Fruit fly (Drosophila melanogaster) whole organism, wandering third instar larva: ENCODE measurements around the gene spir.

ENCODE experiments used
- Abd-B ChIP-seq: fragments of >200 bp; optimal IDR thresholded peaks from 2 replicates; lab custom pipeline; 2017; ENCODE audit warnings: missing biosample characterization, missing genetic modification characterization
- CG9705 ChIP-seq: fragments of 200-800 bp; sonication (Bioruptor generic); optimal IDR thresholded peaks from 2 replicates; lab custom pipeline; 2018; ENCODE audit warnings: missing biosample characterization, mild to moderate bottlenecking, missing genetic modification characterization
- CrebA ChIP-seq: fragments of 200-800 bp; sonication (Bioruptor generic); optimal IDR thresholded peaks from 2 replicates; lab custom pipeline; 2016; ENCODE audit warnings: missing biosample characterization, mild to moderate bottlenecking, missing genetic modification characterization, borderline replicate concordance
- Dif ChIP-seq: fragments of 200-275, 200-300 bp; sonication (Bioruptor generic); optimal IDR thresholded peaks from 2 replicates; lab custom pipeline; 2018; ENCODE audit warnings: missing biosample characterization, missing genetic modification characterization; ENCODE audit not compliant: partially characterized antibody
- GATAd ChIP-seq: sonication (Bioruptor generic); optimal IDR thresholded peaks from 2 replicates; lab custom pipeline; 2016; ENCODE audit warnings: missing biosample characterization, missing genetic modification characterization
- HLH106 ChIP-seq: fragments of 200-800 bp; optimal IDR thresholded peaks from 3 replicates; lab custom pipeline; 2019; ENCODE audit warnings: missing biosample characterization, mild to moderate bottlenecking, missing genetic modification characterization, moderate library complexity
- Hnf4 ChIP-seq: fragments of 200-800 bp; sonication (Bioruptor generic); optimal IDR thresholded peaks from 2 replicates; lab custom pipeline; 2016; ENCODE audit warnings: missing biosample characterization, mild to moderate bottlenecking, missing genetic modification characterization
- Hr78 ChIP-seq: fragments of >200 bp; optimal IDR thresholded peaks from 2 replicates; lab custom pipeline; 2017; ENCODE audit warnings: missing biosample characterization, missing genetic modification characterization
- Hr83 ChIP-seq: fragments of 200-300 bp; sonication (Bioruptor generic); optimal IDR thresholded peaks from 2 replicates; lab custom pipeline; 2016; ENCODE audit warnings: missing biosample characterization, mild to moderate bottlenecking, missing genetic modification characterization, moderate library complexity; ENCODE audit not compliant: poor library complexity, severe bottlenecking
- Jra ChIP-seq: sonication (Bioruptor generic); optimal IDR thresholded peaks from 2 replicates; lab custom pipeline; 2016; ENCODE audit warnings: missing biosample characterization, missing genetic modification characterization
- Mio ChIP-seq: sonication (Bioruptor generic); optimal IDR thresholded peaks from 2 replicates; lab custom pipeline; 2016; ENCODE audit warnings: missing biosample characterization, missing genetic modification characterization
- Myc ChIP-seq: fragments of >200 bp; optimal IDR thresholded peaks from 2 replicates; lab custom pipeline; 2017
- N ChIP-seq: fragments of >200 bp; optimal IDR thresholded peaks from 2 replicates; lab custom pipeline; 2018; ENCODE audit warnings: missing biosample characterization, missing external identifiers, missing genetic modification characterization
- OdsH ChIP-seq: fragments of 200-800 bp; sonication (Bioruptor generic); optimal IDR thresholded peaks from 2 replicates; lab custom pipeline; 2016; ENCODE audit warnings: missing biosample characterization, mild to moderate bottlenecking, missing genetic modification characterization
- Rel ChIP-seq, 2 experiments: fragments of 200-800 bp; sonication (Bioruptor generic) in 1 of 2; optimal IDR thresholded peaks; 2 replicates in 1 of 2; 3 replicates in 1 of 2; lab custom pipeline; 2016 to 2019; ENCODE audit warnings: mild to moderate bottlenecking in 2 of 2, missing biosample characterization in 2 of 2, missing genetic modification characterization in 2 of 2, moderate library complexity in 1 of 2
- Sp1 ChIP-seq: fragments of 200-800 bp; sonication (Bioruptor generic); optimal IDR thresholded peaks from 3 replicates; lab custom pipeline; 2019; ENCODE audit warnings: missing biosample characterization, mild to moderate bottlenecking, missing genetic modification characterization, moderate library complexity
- Vsx2 ChIP-seq: fragments of 200-300, 225-300 bp; sonication (Bioruptor generic); optimal IDR thresholded peaks from 2 replicates; lab custom pipeline; 2018; ENCODE audit warnings: missing biosample characterization, missing genetic modification characterization; ENCODE audit not compliant: partially characterized antibody
- brk ChIP-seq: fragments of 200-800 bp; sonication (Bioruptor generic); optimal IDR thresholded peaks from 2 replicates; lab custom pipeline; 2016; ENCODE audit warnings: missing biosample characterization, mild to moderate bottlenecking, missing genetic modification characterization
- dsf ChIP-seq: sonication (Bioruptor generic); optimal IDR thresholded peaks from 2 replicates; lab custom pipeline; 2016; ENCODE audit warnings: missing biosample characterization, missing genetic modification characterization, borderline replicate concordance
- ey ChIP-seq: fragments of 200-800 bp; sonication (Bioruptor generic); optimal IDR thresholded peaks from 2 replicates; lab custom pipeline; 2016; ENCODE audit warnings: missing biosample characterization, missing genetic modification characterization
- foxo ChIP-seq, 2 experiments: fragments of 200-800 bp; sonication (Bioruptor generic); optimal IDR thresholded peaks; 2 replicates in 1 of 2; 3 replicates in 1 of 2; lab custom pipeline; 2016 to 2017; ENCODE audit warnings: missing biosample characterization in 2 of 2, missing genetic modification characterization in 2 of 2
- fru ChIP-seq: fragments of 200-800 bp; sonication (Bioruptor generic); optimal IDR thresholded peaks from 3 replicates; lab custom pipeline; 2016; ENCODE audit warnings: missing biosample characterization, mild to moderate bottlenecking, missing genetic modification characterization
- h ChIP-seq: fragments of 200-800 bp; sonication (Bioruptor generic); optimal IDR thresholded peaks from 3 replicates; lab custom pipeline; 2016; ENCODE audit warnings: missing biosample characterization, mild to moderate bottlenecking, missing genetic modification characterization
- jim ChIP-seq: fragments of 175-275, 200-325 bp; sonication (Bioruptor generic); optimal IDR thresholded peaks from 2 replicates; lab custom pipeline; 2016; ENCODE audit warnings: missing biosample characterization, mild to moderate bottlenecking, missing genetic modification characterization
- lola ChIP-seq: fragments of >200 bp; optimal IDR thresholded peaks from 2 replicates; lab custom pipeline; 2017; ENCODE audit warnings: missing biosample characterization, missing genetic modification characterization
- pan ChIP-seq: fragments of >200 bp; optimal IDR thresholded peaks from 2 replicates; lab custom pipeline; 2017
- psq ChIP-seq: fragments of 200-800 bp; sonication (Bioruptor generic); optimal IDR thresholded peaks from 3 replicates; lab custom pipeline; 2017; ENCODE audit warnings: missing biosample characterization, mild to moderate bottlenecking, missing genetic modification characterization, moderate library complexity
- rgr ChIP-seq: fragments of 200-800 bp; sonication (Bioruptor generic); optimal IDR thresholded peaks from 3 replicates; lab custom pipeline; 2016; ENCODE audit warnings: missing biosample characterization, mild to moderate bottlenecking, missing genetic modification characterization
- sage ChIP-seq: fragments of 200-800 bp; sonication (Bioruptor generic); optimal IDR thresholded peaks from 2 replicates; lab custom pipeline; 2016; ENCODE audit warnings: missing biosample characterization, mild to moderate bottlenecking, missing genetic modification characterization
- sv ChIP-seq: fragments of 200-800 bp; sonication (Bioruptor generic); optimal IDR thresholded peaks from 3 replicates; lab custom pipeline; 2016; ENCODE audit warnings: missing biosample characterization, missing genetic modification characterization
- tai ChIP-seq: sonication (Bioruptor generic); optimal IDR thresholded peaks from 2 replicates; lab custom pipeline; 2016; ENCODE audit warnings: missing biosample characterization, missing genetic modification characterization
- usp ChIP-seq: fragments of >200 bp; optimal IDR thresholded peaks from 2 replicates; lab custom pipeline; 2017; ENCODE audit warnings: missing biosample characterization, missing genetic modification characterization
- woc ChIP-seq: sonication (Bioruptor generic); optimal IDR thresholded peaks from 2 replicates; lab custom pipeline; 2016; ENCODE audit warnings: missing biosample characterization, mild to moderate bottlenecking, missing genetic modification characterization

Gene spir

dm6 chr2L:20293940-20294339, 17.1 kb upstream of the spir start:
- TF ChIP-seq Myc (lab: Kevin White, UChicago) (peak; percentile 10), N (GFP tag; lab: Kevin White, UChicago) (no peak)

dm6 chr2L:20294393-20294792, 16.6 kb upstream of the spir start, which contains the start of gene CG12617:
Gene CG12617, plus strand, starts transcription at chr2L:20294693.
- TF ChIP-seq Jra (GFP tag; lab: Kevin White, UChicago) (no peak), Hnf4 (no peak), lola (no peak), psq (GFP tag; lab: Kevin White, UChicago) (no peak), brk (no peak), Rel (GFP tag; optimal IDR thresholded peaks at IDR 0.05; lab: Kevin White, UChicago) (no peak), Rel (tag; optimal IDR thresholded peaks at IDR 0.05; lab: Kevin White, UChicago) (no peak), OdsH (GFP tag; lab: Kevin White, UChicago) (no peak), h (GFP tag; lab: Kevin White, UChicago) (no peak), Dif (GFP tag; lab: Kevin White, UChicago) (no peak), GATAd (GFP tag; lab: Kevin White, UChicago) (no peak), Mio (GFP tag; lab: Kevin White, UChicago) (no peak), jim (no peak), dsf (GFP tag; lab: Kevin White, UChicago) (no peak), Sp1 (no peak), sage (no peak), Abd-B (GFP tag; lab: Kevin White, UChicago) (no peak)

- TF ChIP-seq Rel (GFP tag; optimal IDR thresholded peaks at IDR 0.05; lab: Kevin White, UChicago), result no peak
- TF ChIP-seq Rel (tag; optimal IDR thresholded peaks at IDR 0.05; lab: Kevin White, UChicago), result no peak
- no peak for TF ChIP-seq HLH106 (tag; lab: Kevin White, UChicago)
- TF ChIP-seq OdsH (GFP tag; lab: Kevin White, UChicago), result no peak
- no peak for TF ChIP-seq rgr
- no peak for TF ChIP-seq Vsx2 (GFP tag; lab: Kevin White, UChicago)
- no peak for TF ChIP-seq usp (GFP tag; lab: Kevin White, UChicago)
- TF ChIP-seq Abd-B (GFP tag; lab: Kevin White, UChicago), result no peak
- no peak for TF ChIP-seq CrebA (GFP tag; lab: Kevin White, UChicago)
- no peak for TF ChIP-seq tai (GFP tag; lab: Kevin White, UChicago)
- no peak for TF ChIP-seq Jra (GFP tag; lab: Kevin White, UChicago)
- no peak for TF ChIP-seq woc (GFP tag; lab: Kevin White, UChicago)
- no peak for TF ChIP-seq pan (lab: Kevin White, UChicago)
- no peak for TF ChIP-seq brk
- no peak for TF ChIP-seq ey (GFP tag; lab: Kevin White, UChicago)
- no peak for TF ChIP-seq sage
- TF ChIP-seq N (GFP tag; lab: Kevin White, UChicago), result no peak
- no peak for TF ChIP-seq Hr78 (GFP tag; lab: Kevin White, UChicago)
- TF ChIP-seq Hr83, result no peak
- no peak for TF ChIP-seq Hnf4
- no peak for TF ChIP-seq sv (GFP tag; lab: Kevin White, UChicago)
These were observed 15.2 kb upstream of the spir start for dm6 chr2L:20295860-20296259.

dm6 chr2L:20296946-20297345, 14.1 kb upstream of the spir start:
- no peak for TF ChIP-seq h (GFP tag; lab: Kevin White, UChicago)
- TF ChIP-seq psq (GFP tag; lab: Kevin White, UChicago), result no peak
- no peak for TF ChIP-seq N (GFP tag; lab: Kevin White, UChicago)
- TF ChIP-seq fru (GFP tag; lab: Kevin White, UChicago), result no peak
- TF ChIP-seq sage, result no peak
- TF ChIP-seq CG9705 (GFP tag; lab: Kevin White, UChicago), result no peak
- no peak for TF ChIP-seq foxo (GFP tag; optimal IDR thresholded peaks at IDR 0.05; lab: Kevin White, UChicago)
- no peak for TF ChIP-seq Abd-B (GFP tag; lab: Kevin White, UChicago)
